Worm (Caenorhabditis elegans): ENCODE data around the gene R10D12.13.

ce11 chrV:13955370-13956089 lies 6.7 kb upstream of the R10D12.13 start:
- no peak for TF ChIP-seq mdl-1 (tag; optimal IDR thresholded peaks at IDR 0.05)
- TF ChIP-seq F10B5.3 (tag; optimal IDR thresholded peaks at IDR 0.05), result no peak
- TF ChIP-seq hlh-30 (tag; optimal IDR thresholded peaks at IDR 0.05; ENCODE audit: insufficient read depth), result no peak
- no peak for TF ChIP-seq madf-9 (GFP tag; conservative IDR thresholded peaks at IDR 0.05)
- TF ChIP-seq nhr-237 (tag; optimal IDR thresholded peaks at IDR 0.05), result no peak
- TF ChIP-seq zfp-3 (GFP tag; conservative IDR thresholded peaks at IDR 0.05), result no peak
- no peak for TF ChIP-seq R02D3.7 (tag; optimal IDR thresholded peaks at IDR 0.05)
- TF ChIP-seq aly-2 (tag; optimal IDR thresholded peaks at IDR 0.05), result no peak
- no peak for TF ChIP-seq ama-1 (optimal IDR thresholded peaks at IDR 0.05)
- no peak for TF ChIP-seq ZK337.2 (GFP tag; IDR thresholded peaks at IDR 0.05)

Measured in whole organism, L4 larva.